Worm (Caenorhabditis elegans) whole organism, L2 larva: Measurements from ENCODE around the gene K09C4.2.

Experiments
- R02D3.7 ChIP-seq: fragments of 150-350 bp; optimal IDR thresholded peaks from 2 replicates; lab custom pipeline; 2014; ENCODE audit warnings: missing biosample characterization, missing genetic modification characterization
- ama-1 ChIP-seq: fragments of 150-350 bp; optimal IDR thresholded peaks from 2 replicates; lab custom pipeline; 2018; ENCODE audit warnings: inconsistent platforms
- fos-1 ChIP-seq: fragments of 150-350 bp; optimal IDR thresholded peaks from 2 replicates; lab custom pipeline; 2014; ENCODE audit warnings: missing biosample characterization, missing genetic modification characterization
- gmeb-1 ChIP-seq: fragments of 150-350 bp; optimal IDR thresholded peaks from 2 replicates; lab custom pipeline; 2014; ENCODE audit warnings: missing biosample characterization, missing genetic modification characterization
- lin-13 ChIP-seq: fragments of 150-350 bp; optimal IDR thresholded peaks from 2 replicates; lab custom pipeline; 2014; ENCODE audit warnings: missing biosample characterization, missing genetic modification reagents, missing genetic modification characterization
- lin-39 ChIP-seq: fragments of 150-350 bp; optimal IDR thresholded peaks from 2 replicates; lab custom pipeline; 2014; ENCODE audit warnings: missing biosample characterization, missing genetic modification reagents, missing genetic modification characterization
- mab-5 ChIP-seq: fragments of 150-350 bp; optimal IDR thresholded peaks from 2 replicates; lab custom pipeline; 2014; ENCODE audit warnings: missing biosample characterization, missing genetic modification characterization
- mdl-1 ChIP-seq, 2 experiments: fragments of 150-350 bp in 1 of 2; sonication (generic microtip) in 1 of 2; optimal IDR thresholded peaks; 2 replicates each; lab custom pipeline; 2017; ENCODE audit warnings: missing biosample characterization in 2 of 2, missing genetic modification characterization in 2 of 2

DNA sequence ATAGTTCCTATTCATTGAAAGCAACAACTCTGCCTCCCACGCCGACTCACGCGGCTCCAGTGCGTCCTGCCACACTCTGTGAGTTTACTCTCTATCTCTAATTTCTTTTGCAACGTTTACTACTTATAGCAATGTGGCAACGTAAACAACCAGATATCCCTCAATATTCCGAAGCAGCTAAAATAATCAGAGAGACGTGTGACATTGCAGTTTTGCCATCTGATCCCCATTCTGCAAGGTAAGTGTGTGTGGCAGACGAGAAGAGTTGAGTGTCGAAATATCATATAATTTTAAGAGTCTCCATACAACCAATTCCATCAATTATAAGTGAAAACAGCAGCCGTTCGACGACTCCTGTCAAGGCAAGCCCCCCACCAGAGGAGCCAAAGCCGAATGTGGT is 43.6 kb downstream of the K09C4.2 start:
- TF ChIP-seq mab-5 (tag; lab: Kevin White, UChicago) (no peak), mdl-1 (tag; optimal IDR thresholded peaks at IDR 0.05; lab: Kevin White, UChicago) (no peak), ama-1 (no peak), fos-1 (tag; lab: Kevin White, UChicago) (no peak), R02D3.7 (no peak), lin-39 (tag; lab: Kevin White, UChicago) (no peak), lin-13 (no peak), gmeb-1 (no peak)
